Worm (Caenorhabditis elegans): Measurements from ENCODE around the gene iars-1.

- TF ChIP-seq unc-39 (tag; optimal IDR thresholded peaks at IDR 0.05) (no peak), unc-62 (GFP tag; optimal IDR thresholded peaks at IDR 0.05) (no peak), mep-1 (tag; optimal IDR thresholded peaks at IDR 0.05) (no peak), snpc-4 (tag; optimal IDR thresholded peaks at IDR 0.05) (no peak), pha-4 (tag; optimal IDR thresholded peaks at IDR 0.05) (no peak), lin-13 (tag; optimal IDR thresholded peaks at IDR 0.05) (no peak), elt-1 (tag; optimal IDR thresholded peaks at IDR 0.05; ENCODE audit: borderline replicate concordance, insufficient read depth) (no peak), nhr-12 (tag; optimal IDR thresholded peaks at IDR 0.05) (no peak), nhr-76 (tag; optimal IDR thresholded peaks at IDR 0.05) (no peak), nhr-2 (tag; optimal IDR thresholded peaks at IDR 0.05) (no peak)
These were observed 12.6 kb downstream of the iars-1 start for ce11 chrIV:10381035-10381434.

Measured in whole organism, mixed stage, embryonic.